Worm (Caenorhabditis elegans) whole organism, L1 larva: Measurements from ENCODE around the gene K08C7.7.

Experiments used
- C04F5.9 ChIP-seq: sonication (generic microtip); optimal IDR thresholded peaks from 2 replicates; lab custom pipeline; 2016; ENCODE audit warnings: missing genetic modification characterization, missing compliant biosample characterization
- C16A3.4 ChIP-seq: fragments of 150-350 bp; optimal IDR thresholded peaks from 2 replicates; lab custom pipeline; 2014; ENCODE audit warnings: missing biosample characterization, missing genetic modification characterization
- aly-2 ChIP-seq: fragments of 150-350 bp; optimal IDR thresholded peaks from 2 replicates; lab custom pipeline; 2014; ENCODE audit warnings: missing biosample characterization, missing genetic modification characterization
- blmp-1 ChIP-seq: fragments of 150-350 bp; optimal IDR thresholded peaks from 2 replicates; lab custom pipeline; 2014; ENCODE audit warnings: missing biosample characterization, missing genetic modification characterization
- ceh-82 ChIP-seq, 3 experiments: fragments of 150-350 bp in 1 of 3; sonication (generic microtip) in 2 of 3; optimal IDR thresholded peaks; 2 replicates each; lab custom pipeline; 2014 to 2017; ENCODE audit warnings: missing biosample characterization in 3 of 3, missing genetic modification characterization in 3 of 3
- ceh-88 ChIP-seq: fragments of 200-800 bp; sonication (Bioruptor generic); IDR thresholded peaks from 2 replicates; pipeline ENCODE4 v1.3.6; 2022; ENCODE audit warnings: missing genetic modification characterization, missing compliant biosample characterization
- dpl-1 ChIP-seq, 3 experiments: fragments of 150-350 bp in 2 of 3; sonication (generic microtip) in 1 of 3; optimal IDR thresholded peaks; 2 replicates each; lab custom pipeline; 2014 to 2017; ENCODE audit warnings: missing biosample characterization in 3 of 3, missing genetic modification characterization in 3 of 3, missing genetic modification reagents in 3 of 3
- efl-1 ChIP-seq, 4 experiments: fragments of 150-350 bp; optimal IDR thresholded peaks in 3 of 4; peaks in 1 of 4; 1 replicate in 1 of 4; 2 replicates in 3 of 4; lab custom pipeline; 2014; ENCODE audit warnings: missing biosample characterization in 2 of 4, missing genetic modification characterization in 2 of 4, missing genetic modification reagents in 2 of 4
- egl-13 ChIP-seq: sonication (generic microtip); optimal IDR thresholded peaks from 2 replicates; lab custom pipeline; 2016; ENCODE audit warnings: missing genotype, missing genetic modification reagents, missing genetic modification characterization, missing compliant biosample characterization
- egl-27 ChIP-seq, 2 experiments: fragments of 150-350 bp in 1 of 2; sonication (generic microtip); optimal IDR thresholded peaks; 3 replicates each; lab custom pipeline; 2017 to 2018; ENCODE audit warnings: missing biosample characterization in 2 of 2, missing genetic modification characterization in 2 of 2, missing genetic modification reagents in 2 of 2
- fkh-10 ChIP-seq: sonication (generic microtip); optimal IDR thresholded peaks from 2 replicates; lab custom pipeline; 2017; ENCODE audit warnings: missing biosample characterization, missing genetic modification reagents, missing genetic modification characterization
- fkh-8 ChIP-seq: sonication (generic microtip); optimal IDR thresholded peaks from 2 replicates; lab custom pipeline; 2016; ENCODE audit warnings: mild to moderate bottlenecking, missing genetic modification characterization, missing compliant biosample characterization
- fos-1 ChIP-seq: fragments of 150-350 bp; optimal IDR thresholded peaks from 2 replicates; lab custom pipeline; 2014; ENCODE audit warnings: missing biosample characterization, missing genetic modification characterization
- grh-1 ChIP-seq: fragments of 200-800 bp; sonication (Bioruptor generic); IDR thresholded peaks from 2 replicates; pipeline ENCODE4 v1.3.6; 2022; ENCODE audit warnings: missing genetic modification reagents, missing genetic modification characterization, missing compliant biosample characterization
- hlh-4 ChIP-seq: sonication (generic microtip); optimal IDR thresholded peaks from 2 replicates; lab custom pipeline; 2016; ENCODE audit warnings: mild to moderate bottlenecking, missing genetic modification characterization, missing compliant biosample characterization
- hpl-2 ChIP-seq: fragments of 150-350 bp; optimal IDR thresholded peaks from 2 replicates; lab custom pipeline; 2014; ENCODE audit warnings: missing biosample characterization, missing genetic modification reagents, missing genetic modification characterization
- irx-1 ChIP-seq: sonication (generic microtip); optimal IDR thresholded peaks from 2 replicates; lab custom pipeline; 2016; ENCODE audit warnings: missing genetic modification characterization, missing compliant biosample characterization
- lin-14 ChIP-seq: fragments of 200-800 bp; sonication (Bioruptor generic); optimal IDR thresholded peaks from 2 replicates; lab custom pipeline; 2018; ENCODE audit warnings: mild to moderate bottlenecking, missing genetic modification characterization, moderate library complexity, missing compliant biosample characterization
- lin-15B ChIP-seq: fragments of 150-350 bp; sonication (generic microtip); optimal IDR thresholded peaks from 3 replicates; lab custom pipeline; 2014; ENCODE audit warnings: missing biosample characterization, missing genetic modification characterization
- lin-39 ChIP-seq: fragments of 150-350 bp; optimal IDR thresholded peaks from 2 replicates; lab custom pipeline; 2014; ENCODE audit warnings: missing biosample characterization, missing genetic modification reagents, missing genetic modification characterization
- lir-3 ChIP-seq: sonication (generic microtip); optimal IDR thresholded peaks from 2 replicates; lab custom pipeline; 2016; ENCODE audit warnings: mild to moderate bottlenecking, missing genetic modification characterization, moderate library complexity, missing compliant biosample characterization; ENCODE audit not compliant: poor library complexity
- mdl-1 ChIP-seq, 2 experiments: fragments of 150-350 bp; optimal IDR thresholded peaks; 2 replicates each; lab custom pipeline; 2014 to 2017; ENCODE audit warnings: missing biosample characterization in 2 of 2, missing genetic modification characterization in 2 of 2, inconsistent platforms in 1 of 2
- mep-1 ChIP-seq: fragments of 150-350 bp; optimal IDR thresholded peaks from 2 replicates; lab custom pipeline; 2014; ENCODE audit warnings: missing biosample characterization, missing genetic modification characterization
- nhr-11 ChIP-seq: fragments of 150-350 bp; optimal IDR thresholded peaks from 2 replicates; lab custom pipeline; 2014; ENCODE audit warnings: missing biosample characterization, missing genetic modification characterization
- nhr-20 ChIP-seq: sonication (generic microtip); optimal IDR thresholded peaks from 2 replicates; lab custom pipeline; 2016; ENCODE audit warnings: mild to moderate bottlenecking, missing genetic modification characterization, missing compliant biosample characterization
- nhr-237 ChIP-seq: fragments of 150-350 bp; optimal IDR thresholded peaks from 2 replicates; lab custom pipeline; 2014; ENCODE audit warnings: missing biosample characterization, missing genetic modification characterization
- nhr-47 ChIP-seq: sonication (generic microtip); optimal IDR thresholded peaks from 2 replicates; lab custom pipeline; 2016; ENCODE audit warnings: mild to moderate bottlenecking, missing genetic modification characterization, moderate library complexity, missing compliant biosample characterization
- nhr-76 ChIP-seq: sonication (generic microtip); optimal IDR thresholded peaks from 2 replicates; lab custom pipeline; 2017; ENCODE audit warnings: missing biosample characterization, missing genetic modification characterization
- nhr-77 ChIP-seq: fragments of 150-350 bp; optimal IDR thresholded peaks from 2 replicates; lab custom pipeline; 2014; ENCODE audit warnings: missing biosample characterization, missing genetic modification characterization
- nhr-84 ChIP-seq: sonication (generic microtip); optimal IDR thresholded peaks from 2 replicates; lab custom pipeline; 2017; ENCODE audit warnings: missing biosample characterization, missing genetic modification characterization
- nhr-85 ChIP-seq: sonication (generic microtip); peaks from one replicate; lab custom pipeline; 2016; ENCODE audit warnings: missing genetic modification characterization, inconsistent platforms, missing compliant biosample characterization
- pag-3 ChIP-seq: sonication (generic microtip); optimal IDR thresholded peaks from 2 replicates; lab custom pipeline; 2017; ENCODE audit warnings: missing genetic modification characterization, mild to moderate bottlenecking, missing compliant biosample characterization, antibody characterized with exemption, borderline replicate concordance; ENCODE audit not compliant: insufficient read depth
- pax-3 ChIP-seq: fragments of 200-800 bp; sonication (Bioruptor generic); optimal IDR thresholded peaks from 2 replicates; lab custom pipeline; 2018; ENCODE audit warnings: mild to moderate bottlenecking, missing genetic modification characterization, moderate library complexity, missing compliant biosample characterization
- pqm-1 ChIP-seq: sonication (generic microtip); optimal IDR thresholded peaks from 3 replicates; lab custom pipeline; 2017; ENCODE audit warnings: missing biosample characterization, missing genetic modification characterization
- snpc-4 ChIP-seq: fragments of 150-350 bp; optimal IDR thresholded peaks from 2 replicates; lab custom pipeline; 2014; ENCODE audit warnings: missing biosample characterization, missing genetic modification characterization
- sox-4 ChIP-seq: sonication (generic microtip); optimal IDR thresholded peaks from 2 replicates; lab custom pipeline; 2016; ENCODE audit warnings: missing genetic modification characterization, missing compliant biosample characterization
- sptf-1 ChIP-seq: fragments of 150-350 bp; optimal IDR thresholded peaks from 2 replicates; lab custom pipeline; 2014; ENCODE audit warnings: missing biosample characterization, missing genetic modification characterization
- sup-37 ChIP-seq: fragments of 200-800 bp; sonication (Bioruptor generic); optimal IDR thresholded peaks from 2 replicates; lab custom pipeline; 2018; ENCODE audit warnings: mild to moderate bottlenecking, missing genetic modification characterization, missing compliant biosample characterization
- tlp-1 ChIP-seq: fragments of 150-350 bp; optimal IDR thresholded peaks from 2 replicates; lab custom pipeline; 2014; ENCODE audit warnings: missing biosample characterization, missing genetic modification characterization
- unc-86 ChIP-seq: sonication (generic microtip); optimal IDR thresholded peaks from 2 replicates; lab custom pipeline; 2016; ENCODE audit warnings: missing genetic modification characterization, missing compliant biosample characterization
- unc-98 ChIP-seq: fragments of 200-800 bp; sonication (Bioruptor generic); IDR thresholded peaks from 2 replicates; pipeline ENCODE4 v1.3.6; 2022; ENCODE audit warnings: missing genetic modification characterization, missing compliant biosample characterization
- zag-1 ChIP-seq: fragments of 150-350 bp; optimal IDR thresholded peaks from 2 replicates; lab custom pipeline; 2014; ENCODE audit warnings: missing biosample characterization, missing genetic modification characterization
- zip-4 ChIP-seq: fragments of 200-800 bp; sonication (Bioruptor generic); optimal IDR thresholded peaks from 2 replicates; lab custom pipeline; 2018; ENCODE audit warnings: mild to moderate bottlenecking, missing genetic modification characterization, moderate library complexity, missing compliant biosample characterization
- ztf-11 ChIP-seq, 2 experiments: sonication (generic microtip); optimal IDR thresholded peaks; 2 replicates each; lab custom pipeline; 2016 to 2017; ENCODE audit warnings: missing genetic modification characterization in 2 of 2, missing biosample characterization in 1 of 2, missing compliant biosample characterization in 1 of 2
- ztf-4 ChIP-seq: fragments of 150-350 bp; optimal IDR thresholded peaks from 2 replicates; lab custom pipeline; 2014; ENCODE audit warnings: missing biosample characterization, missing genetic modification characterization

K08C7.7 gene

DNA sequence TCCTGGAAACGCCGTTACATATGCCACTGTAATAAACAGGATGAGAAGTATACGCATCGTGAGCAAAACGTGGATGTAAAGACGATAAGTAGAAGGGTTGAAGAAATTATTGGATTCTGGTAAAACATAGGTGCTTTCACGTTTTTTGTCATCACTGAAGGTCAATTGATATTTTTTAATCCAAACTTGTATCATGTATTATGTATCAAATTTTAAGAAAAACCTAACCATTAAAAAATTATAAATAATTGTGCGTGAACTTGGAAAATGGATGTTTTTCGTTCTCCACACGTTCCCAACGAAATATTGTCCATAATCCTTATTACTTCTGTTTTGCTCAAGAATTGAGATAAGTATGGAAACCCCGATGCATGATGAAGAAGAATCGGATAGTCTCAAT is 25.9 kb downstream of the K08C7.7 start, which contains the start of gene R102.8:
Gene R102.8, minus strand, starts transcription at position 101 of the 400 bp plus-strand sequence.
- TF ChIP-seq zip-4 (GFP tag; lab: Kevin White, UChicago) (no peak), mep-1 (tag; lab: Kevin White, UChicago) (no peak), hlh-4 (no peak), fkh-10 (GFP tag; lab: Kevin White, UChicago) (no peak), egl-13 (no peak), sox-4 (tag; lab: Kevin White, UChicago) (no peak), zag-1 (no peak), nhr-84 (no peak), blmp-1 (tag; lab: Kevin White, UChicago) (no peak), lir-3 (tag; lab: Kevin White, UChicago) (no peak), nhr-77 (tag; lab: Kevin White, UChicago) (no peak)
- TF ChIP-seq, all 84 proteins: peak for 0

DNA sequence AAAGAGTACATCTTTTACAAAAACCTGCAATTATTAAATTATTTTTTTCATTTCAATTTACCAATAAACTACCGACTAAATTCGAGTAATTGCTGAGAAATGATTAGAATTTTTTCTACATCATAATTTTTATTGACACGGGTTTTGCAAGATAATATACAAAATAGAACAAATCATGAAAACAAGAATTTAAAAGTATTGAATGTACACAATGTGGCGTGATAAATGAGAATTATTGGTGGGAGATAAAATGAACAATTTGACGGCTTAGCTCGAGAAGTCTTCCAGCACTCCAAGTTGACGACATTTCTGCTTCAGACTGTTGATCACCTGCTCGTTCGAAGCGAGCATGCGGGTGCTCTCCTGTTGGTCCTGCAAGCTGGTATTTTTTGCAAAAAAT is 31.0 kb downstream of the K08C7.7 start, which contains the start of gene R102.4:
Gene R102.4, minus strand, starts transcription at position 101 of the 400 bp plus-strand sequence.
- no peak for TF ChIP-seq zag-1
- TF ChIP-seq unc-86 = no peak
- TF ChIP-seq ztf-11 (tag; optimal IDR thresholded peaks at IDR 0.05; lab: Kevin White, UChicago) = no peak
- TF ChIP-seq sox-4 (tag; lab: Kevin White, UChicago) = no peak
- no peak for TF ChIP-seq ceh-88 (GFP tag; lab: Robert Waterston, UW)
- no peak for TF ChIP-seq tlp-1
- TF ChIP-seq hpl-2 (GFP tag; lab: Kevin White, UChicago) = no peak
- no peak for TF ChIP-seq sup-37 (GFP tag; lab: Kevin White, UChicago)
- no peak for TF ChIP-seq lin-39 (tag; lab: Kevin White, UChicago)
- no peak for TF ChIP-seq egl-13
- no peak for TF ChIP-seq nhr-237 (tag; lab: Kevin White, UChicago)
- no peak for TF ChIP-seq pag-3 (tag; lab: Kevin White, UChicago)
- no peak for TF ChIP-seq pax-3 (tag; lab: Kevin White, UChicago)
- no peak for TF ChIP-seq lin-15B (tag; lab: Kevin White, UChicago)
- no peak for TF ChIP-seq lin-14 (GFP tag; lab: Kevin White, UChicago)
- TF ChIP-seq efl-1 (optimal IDR thresholded peaks at IDR 0.05; lab: Kevin White, UChicago) = no peak
- TF ChIP-seq efl-1 (GFP tag; optimal IDR thresholded peaks at IDR 0.05 in 1 of 2; lab: Kevin White, UChicago) = no peak
- TF ChIP-seq irx-1 = no peak
- TF ChIP-seq fos-1 (tag; lab: Kevin White, UChicago) = no peak
- no peak for TF ChIP-seq pqm-1 (tag; lab: Kevin White, UChicago)
- no peak for TF ChIP-seq sptf-1

DNA sequence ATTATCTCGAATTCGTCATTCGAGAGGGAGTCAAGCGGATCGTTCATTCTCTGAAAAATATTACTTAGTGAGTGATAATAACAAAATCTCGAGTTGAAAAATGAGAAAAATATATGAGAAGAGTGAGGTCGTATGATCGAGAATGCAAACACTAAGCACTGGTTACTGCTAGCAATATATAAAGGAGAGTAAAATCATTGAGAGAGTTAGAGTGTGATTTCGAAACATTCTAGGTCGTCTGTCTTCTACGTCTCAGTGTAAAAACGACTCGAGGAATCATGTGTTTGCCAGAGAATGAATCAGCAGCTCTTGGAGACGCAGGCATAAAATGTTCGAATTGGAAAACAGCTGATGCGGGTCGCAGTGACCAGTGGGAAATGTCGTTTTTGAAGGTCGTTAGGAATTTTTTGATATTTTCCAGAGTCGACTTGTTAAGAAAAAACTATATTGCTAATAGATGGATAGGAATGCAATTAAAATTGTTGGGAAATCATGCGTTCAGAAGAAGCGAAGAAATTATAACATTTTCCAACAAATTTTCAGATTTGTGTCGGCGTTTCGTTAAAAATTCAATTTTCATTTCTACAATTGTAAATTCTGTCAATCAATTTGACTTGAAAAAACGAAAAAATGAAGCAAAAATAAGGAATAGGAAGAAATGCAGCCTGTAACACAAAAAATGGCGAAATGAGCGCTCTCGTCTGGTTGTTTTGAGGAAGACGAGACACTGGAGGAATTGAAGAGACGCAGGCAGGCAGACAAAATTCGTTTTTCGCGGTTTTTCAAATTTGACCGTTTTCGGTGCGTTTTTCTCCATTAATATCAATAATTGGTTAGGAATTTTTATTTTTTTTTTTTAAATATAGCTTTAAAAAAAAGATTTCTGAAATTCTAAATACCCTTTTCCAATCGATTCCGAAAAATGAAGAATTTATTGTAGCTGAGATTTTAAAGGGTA is 33.1 kb downstream of the K08C7.7 start, which contains the start of gene allo-1:
Gene allo-1, minus strand, starts transcription at position 51 of the 958 bp plus-strand sequence.
- peak; percentile 29 for TF ChIP-seq pax-3 (tag; lab: Kevin White, UChicago)
- TF ChIP-seq irx-1 = peak; percentile 22
- no peak for TF ChIP-seq hlh-4
- peak; percentile 37 for TF ChIP-seq grh-1 (GFP tag; lab: Robert Waterston, UW)
- peak in 1 of 2 experiments; percentile 83 for TF ChIP-seq mdl-1 (tag; optimal IDR thresholded peaks at IDR 0.05; lab: Kevin White, UChicago)
- peak; percentile 68 for TF ChIP-seq fkh-8 (tag; lab: Kevin White, UChicago)
- TF ChIP-seq snpc-4 (tag; lab: Kevin White, UChicago) = peak; percentile 66
- no peak for TF ChIP-seq C04F5.9 (tag; lab: Kevin White, UChicago)
- peak; percentile 32 for TF ChIP-seq nhr-77 (tag; lab: Kevin White, UChicago)
- TF ChIP-seq nhr-20 (tag; lab: Kevin White, UChicago) = peak; percentile 86
- no peak for TF ChIP-seq ceh-88 (GFP tag; lab: Robert Waterston, UW)
- 0 out of 2 replicates have a peak, but pooled peaks have one; percentile 32 for TF ChIP-seq unc-98 (GFP tag; lab: Robert Waterston, UW)
- TF ChIP-seq egl-13 = no peak
- TF ChIP-seq lin-14 (GFP tag; lab: Kevin White, UChicago) = peak; percentile 97
- TF ChIP-seq nhr-237 (tag; lab: Kevin White, UChicago) = no peak
- peak; percentile 72 for TF ChIP-seq C16A3.4
- no peak for TF ChIP-seq ztf-4 (tag; lab: Kevin White, UChicago)
- TF ChIP-seq ceh-82 (tag; optimal IDR thresholded peaks at IDR 0.05; lab: Kevin White, UChicago) = peak in 1 of 3 experiments; percentile 77
- TF ChIP-seq pqm-1 (tag; lab: Kevin White, UChicago) = no peak
- TF ChIP-seq nhr-11 (tag; lab: Kevin White, UChicago) = peak; percentile 67
- TF ChIP-seq aly-2 (tag; lab: Kevin White, UChicago) = no peak
- TF ChIP-seq nhr-84 = no peak
- TF ChIP-seq dpl-1 (GFP tag; optimal IDR thresholded peaks at IDR 0.05; lab: Kevin White, UChicago) = peak; percentile 82 to 88 (median 85)
- TF ChIP-seq sox-4 (tag; lab: Kevin White, UChicago) = no peak
- TF ChIP-seq egl-27 (tag; optimal IDR thresholded peaks at IDR 0.05; lab: Kevin White, UChicago) = peak in 1 of 2 experiments; percentile 52
- TF ChIP-seq nhr-47 = peak; percentile 53
- no peak for TF ChIP-seq nhr-76
- no peak for TF ChIP-seq lin-39 (tag; lab: Kevin White, UChicago)
- TF ChIP-seq nhr-85 (tag; lab: Kevin White, UChicago) = peak; percentile 94
